Fruit fly (Drosophila melanogaster) whole organism, wandering third instar larva: ENCODE data around the gene Prosbeta3.

ENCODE experiments used
- CG9705 ChIP-seq: fragments of 200-800 bp; sonication (Bioruptor generic); optimal IDR thresholded peaks from 2 replicates; lab custom pipeline; 2018; ENCODE audit warnings: missing biosample characterization, mild to moderate bottlenecking, missing genetic modification characterization
- Dfd ChIP-seq: fragments of >200 bp; optimal IDR thresholded peaks from 2 replicates; lab custom pipeline; 2017; ENCODE audit warnings: missing biosample characterization, missing genetic modification characterization
- Dif ChIP-seq: fragments of 200-275, 200-300 bp; sonication (Bioruptor generic); optimal IDR thresholded peaks from 2 replicates; lab custom pipeline; 2018; ENCODE audit warnings: missing biosample characterization, missing genetic modification characterization; ENCODE audit not compliant: partially characterized antibody
- GATAd ChIP-seq: sonication (Bioruptor generic); optimal IDR thresholded peaks from 2 replicates; lab custom pipeline; 2016; ENCODE audit warnings: missing biosample characterization, missing genetic modification characterization
- HLH106 ChIP-seq: fragments of 200-800 bp; optimal IDR thresholded peaks from 3 replicates; lab custom pipeline; 2019; ENCODE audit warnings: missing biosample characterization, mild to moderate bottlenecking, missing genetic modification characterization, moderate library complexity
- Hnf4 ChIP-seq: fragments of 200-800 bp; sonication (Bioruptor generic); optimal IDR thresholded peaks from 2 replicates; lab custom pipeline; 2016; ENCODE audit warnings: missing biosample characterization, mild to moderate bottlenecking, missing genetic modification characterization
- Hr78 ChIP-seq: fragments of >200 bp; optimal IDR thresholded peaks from 2 replicates; lab custom pipeline; 2017; ENCODE audit warnings: missing biosample characterization, missing genetic modification characterization
- Hr83 ChIP-seq: fragments of 200-300 bp; sonication (Bioruptor generic); optimal IDR thresholded peaks from 2 replicates; lab custom pipeline; 2016; ENCODE audit warnings: missing biosample characterization, mild to moderate bottlenecking, missing genetic modification characterization, moderate library complexity; ENCODE audit not compliant: poor library complexity, severe bottlenecking
- Jra ChIP-seq: sonication (Bioruptor generic); optimal IDR thresholded peaks from 2 replicates; lab custom pipeline; 2016; ENCODE audit warnings: missing biosample characterization, missing genetic modification characterization
- N ChIP-seq: fragments of >200 bp; optimal IDR thresholded peaks from 2 replicates; lab custom pipeline; 2018; ENCODE audit warnings: missing biosample characterization, missing external identifiers, missing genetic modification characterization
- OdsH ChIP-seq: fragments of 200-800 bp; sonication (Bioruptor generic); optimal IDR thresholded peaks from 2 replicates; lab custom pipeline; 2016; ENCODE audit warnings: missing biosample characterization, mild to moderate bottlenecking, missing genetic modification characterization
- Sp1 ChIP-seq: fragments of 200-800 bp; sonication (Bioruptor generic); optimal IDR thresholded peaks from 3 replicates; lab custom pipeline; 2019; ENCODE audit warnings: missing biosample characterization, mild to moderate bottlenecking, missing genetic modification characterization, moderate library complexity
- Vsx2 ChIP-seq: fragments of 200-300, 225-300 bp; sonication (Bioruptor generic); optimal IDR thresholded peaks from 2 replicates; lab custom pipeline; 2018; ENCODE audit warnings: missing biosample characterization, missing genetic modification characterization; ENCODE audit not compliant: partially characterized antibody
- brk ChIP-seq: fragments of 200-800 bp; sonication (Bioruptor generic); optimal IDR thresholded peaks from 2 replicates; lab custom pipeline; 2016; ENCODE audit warnings: missing biosample characterization, mild to moderate bottlenecking, missing genetic modification characterization
- dl ChIP-seq, 2 experiments: fragments of 175-275, 200-275 bp in 1 of 2; fragments of 200-275 bp in 1 of 2; sonication (Bioruptor generic); optimal IDR thresholded peaks; lab custom pipeline; 2018; ENCODE audit warnings: mild to moderate bottlenecking in 2 of 2, missing biosample characterization in 2 of 2, missing genetic modification characterization in 2 of 2, moderate library complexity in 2 of 2; ENCODE audit not compliant: partially characterized antibody in 2 of 2, insufficient read depth in 1 of 2
- dmrt93B ChIP-seq: fragments of 200-800 bp; sonication (Bioruptor generic); optimal IDR thresholded peaks from 2 replicates; lab custom pipeline; 2018; ENCODE audit warnings: missing biosample characterization, mild to moderate bottlenecking, missing genetic modification characterization
- dsf ChIP-seq: sonication (Bioruptor generic); optimal IDR thresholded peaks from 2 replicates; lab custom pipeline; 2016; ENCODE audit warnings: missing biosample characterization, missing genetic modification characterization, borderline replicate concordance
- ey ChIP-seq: fragments of 200-800 bp; sonication (Bioruptor generic); optimal IDR thresholded peaks from 2 replicates; lab custom pipeline; 2016; ENCODE audit warnings: missing biosample characterization, missing genetic modification characterization
- foxo ChIP-seq, 2 experiments: fragments of 200-800 bp; sonication (Bioruptor generic); optimal IDR thresholded peaks; 2 replicates in 1 of 2; 3 replicates in 1 of 2; lab custom pipeline; 2016 to 2017; ENCODE audit warnings: missing biosample characterization in 2 of 2, missing genetic modification characterization in 2 of 2
- fru ChIP-seq: fragments of 200-800 bp; sonication (Bioruptor generic); optimal IDR thresholded peaks from 3 replicates; lab custom pipeline; 2016; ENCODE audit warnings: missing biosample characterization, mild to moderate bottlenecking, missing genetic modification characterization
- h ChIP-seq: fragments of 200-800 bp; sonication (Bioruptor generic); optimal IDR thresholded peaks from 3 replicates; lab custom pipeline; 2016; ENCODE audit warnings: missing biosample characterization, mild to moderate bottlenecking, missing genetic modification characterization
- lola ChIP-seq: fragments of >200 bp; optimal IDR thresholded peaks from 2 replicates; lab custom pipeline; 2017; ENCODE audit warnings: missing biosample characterization, missing genetic modification characterization
- psq ChIP-seq: fragments of 200-800 bp; sonication (Bioruptor generic); optimal IDR thresholded peaks from 3 replicates; lab custom pipeline; 2017; ENCODE audit warnings: missing biosample characterization, mild to moderate bottlenecking, missing genetic modification characterization, moderate library complexity
- rgr ChIP-seq: fragments of 200-800 bp; sonication (Bioruptor generic); optimal IDR thresholded peaks from 3 replicates; lab custom pipeline; 2016; ENCODE audit warnings: missing biosample characterization, mild to moderate bottlenecking, missing genetic modification characterization
- sage ChIP-seq: fragments of 200-800 bp; sonication (Bioruptor generic); optimal IDR thresholded peaks from 2 replicates; lab custom pipeline; 2016; ENCODE audit warnings: missing biosample characterization, mild to moderate bottlenecking, missing genetic modification characterization
- sv ChIP-seq: fragments of 200-800 bp; sonication (Bioruptor generic); optimal IDR thresholded peaks from 3 replicates; lab custom pipeline; 2016; ENCODE audit warnings: missing biosample characterization, missing genetic modification characterization

Gene Prosbeta3

DNA sequence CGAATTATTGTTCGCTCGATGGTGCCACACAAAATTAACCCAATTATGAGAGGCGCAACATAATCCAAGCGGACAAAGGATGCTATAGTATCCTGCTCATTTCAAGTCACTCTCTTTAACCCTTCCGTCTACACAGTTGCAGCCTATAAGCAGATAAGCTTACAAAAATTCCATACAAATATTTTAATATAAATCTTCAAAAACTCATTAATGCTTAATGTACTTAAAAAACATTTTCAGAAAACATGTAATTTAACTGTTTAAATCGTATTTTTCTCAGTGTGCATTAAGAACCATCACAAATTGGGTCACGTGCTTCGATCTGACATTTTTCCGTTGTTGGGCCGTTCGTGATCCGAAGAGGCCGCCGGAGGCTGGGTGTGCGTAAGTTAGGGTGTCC lies 37.2 kb downstream of the Prosbeta3 start (continued):
- TF ChIP-seq dmrt93B (GFP tag; lab: Kevin White, UChicago): peak; percentile 8
- no peak for TF ChIP-seq lola (GFP tag; lab: Kevin White, UChicago)
- no peak for TF ChIP-seq Hr78 (GFP tag; lab: Kevin White, UChicago)
- no peak for TF ChIP-seq Vsx2 (GFP tag; lab: Kevin White, UChicago)
- TF ChIP-seq HLH106: peak; percentile 48
- no peak for TF ChIP-seq Dif (GFP tag; lab: Kevin White, UChicago)
- no peak for TF ChIP-seq Dfd
- TF ChIP-seq foxo (GFP tag; optimal IDR thresholded peaks at IDR 0.05; lab: Kevin White, UChicago): peak in 1 of 2 experiments; percentile 62

DNA sequence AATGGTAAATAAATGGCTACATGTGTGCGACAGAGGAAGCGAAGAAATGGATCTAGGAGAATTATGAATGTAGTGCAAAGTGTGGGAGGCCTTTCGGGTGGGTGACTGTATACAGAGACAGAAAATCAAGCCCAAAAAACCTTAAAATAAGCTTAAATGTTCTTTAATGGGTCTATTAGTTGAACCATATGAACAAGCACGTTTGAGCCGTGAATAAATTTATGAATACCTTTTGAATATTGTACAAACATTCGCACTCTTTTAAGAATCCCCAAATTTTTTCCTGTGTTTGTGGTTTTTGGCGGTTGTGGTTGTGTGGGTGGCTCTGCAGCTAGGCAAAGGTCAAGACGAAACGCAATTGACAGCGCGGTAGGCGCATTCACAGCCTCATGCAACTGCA lies 39.4 kb downstream of the Prosbeta3 start:
- TF ChIP-seq Vsx2 (GFP tag; lab: Kevin White, UChicago) (no peak), dsf (GFP tag; lab: Kevin White, UChicago) (no peak), Dif (GFP tag; lab: Kevin White, UChicago) (no peak), OdsH (GFP tag; lab: Kevin White, UChicago) (no peak), rgr (GFP tag; lab: Kevin White, UChicago) (no peak), dmrt93B (GFP tag; lab: Kevin White, UChicago) (no peak), ey (GFP tag; lab: Kevin White, UChicago) (no peak), Hnf4 (GFP tag; lab: Kevin White, UChicago) (no peak), Jra (no peak), brk (GFP tag; lab: Kevin White, UChicago) (no peak), lola (GFP tag; lab: Kevin White, UChicago) (no peak), foxo (GFP tag; optimal IDR thresholded peaks at IDR 0.05; lab: Kevin White, UChicago) (no peak), GATAd (no peak), sage (no peak)

dm6 chr3R:8965546-8965945 lies 40.5 kb downstream of the Prosbeta3 start:
- TF ChIP-seq N: no peak
- TF ChIP-seq Jra: no peak
- TF ChIP-seq CG9705 (GFP tag; lab: Kevin White, UChicago): no peak
- TF ChIP-seq dmrt93B (GFP tag; lab: Kevin White, UChicago): no peak

DNA sequence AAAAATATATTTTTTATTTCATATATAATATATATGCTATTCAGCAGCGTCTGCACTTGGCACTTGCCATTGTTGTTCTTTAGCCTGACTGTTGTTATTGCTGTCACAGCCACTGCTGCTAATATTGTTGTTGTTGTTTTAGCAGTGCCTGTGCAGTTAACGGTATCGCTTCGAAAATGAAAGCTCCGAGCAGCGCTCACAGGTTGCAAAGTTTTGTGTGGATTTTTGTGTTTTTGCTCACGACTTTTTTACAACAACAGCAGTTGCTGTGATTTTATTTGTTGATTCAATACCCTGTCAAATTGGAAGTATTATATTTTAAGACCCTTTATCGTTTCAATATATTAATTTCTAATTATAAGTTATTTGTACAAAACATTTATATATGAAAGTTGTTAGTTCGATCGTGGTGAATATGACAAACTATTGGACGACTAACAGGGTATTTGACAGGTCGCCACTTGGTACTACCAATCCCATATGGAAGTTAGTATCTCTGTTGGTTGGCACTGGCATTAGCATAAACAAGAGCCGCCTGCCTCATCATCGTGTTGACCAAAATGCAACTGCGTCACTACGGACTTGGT lies 42.2 kb downstream of the Prosbeta3 start:
- TF ChIP-seq Dfd (no peak), Hnf4 (GFP tag; lab: Kevin White, UChicago) (no peak), dl (GFP tag; optimal IDR thresholded peaks at IDR 0.05; lab: Kevin White, UChicago; ENCODE audit: insufficient read depth in 1 of 2, partially characterized antibody in 2 of 2) (no peak), dmrt93B (GFP tag; lab: Kevin White, UChicago) (no peak), Hr83 (no peak)

DNA sequence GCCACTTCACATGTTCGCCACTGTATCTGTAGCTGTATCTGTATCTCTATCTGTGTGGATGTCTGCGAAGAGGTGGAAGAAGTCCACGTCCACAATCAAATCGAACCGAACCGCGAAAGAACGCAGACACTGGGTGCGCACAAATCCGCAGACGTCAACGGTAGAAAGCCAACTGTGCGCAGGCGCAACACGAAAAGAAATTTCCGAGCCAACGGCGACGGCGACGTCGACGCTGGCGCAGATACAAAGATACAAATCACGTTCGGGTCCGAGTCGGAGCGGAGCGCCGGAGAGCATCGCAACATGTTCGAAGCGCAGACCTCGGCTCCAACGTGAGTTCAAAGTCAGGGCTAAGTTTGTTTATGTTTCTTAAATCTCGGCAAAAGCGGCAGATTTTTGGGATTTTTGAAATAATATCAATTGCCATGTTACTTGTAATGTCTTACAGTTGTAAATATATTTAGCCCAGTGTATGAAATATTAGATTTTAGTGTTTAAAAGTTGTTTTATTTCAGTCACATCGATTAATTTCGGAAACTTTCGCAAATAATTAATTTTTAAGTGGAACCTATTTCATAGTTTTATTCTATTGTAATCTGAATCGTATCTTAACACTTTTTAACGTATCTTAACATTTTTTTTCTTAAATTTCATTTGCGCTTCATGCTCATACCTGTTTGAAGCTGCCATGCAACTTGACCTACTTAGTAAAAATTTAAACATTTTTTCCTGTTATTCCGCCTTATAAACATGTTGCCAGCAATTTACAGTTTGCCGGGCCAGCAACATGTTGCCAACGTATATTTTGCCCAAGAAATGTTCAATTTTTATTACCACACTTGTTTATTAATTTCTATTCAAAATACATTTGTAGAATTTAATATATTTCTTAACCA lies 42.9 kb downstream of the Prosbeta3 start, which contains the start of gene ich:
TSS of gene ich (minus strand) at position 178 of the 896 bp plus-strand sequence.
- peak; percentile 26 for TF ChIP-seq psq
- TF ChIP-seq Hr83: no peak
- no peak for TF ChIP-seq lola (GFP tag; lab: Kevin White, UChicago)
- TF ChIP-seq fru (GFP tag; lab: Kevin White, UChicago): no peak

dm6 chr3R:8960329-8960728 lies 45.7 kb downstream of the Prosbeta3 start:
- TF ChIP-seq Hr83 (no peak), ey (GFP tag; lab: Kevin White, UChicago) (no peak), sv (no peak), foxo (GFP tag; optimal IDR thresholded peaks at IDR 0.05; lab: Kevin White, UChicago) (peak in 1 of 2 experiments; percentile 10), h (GFP tag; lab: Kevin White, UChicago) (peak; percentile 17), rgr (GFP tag; lab: Kevin White, UChicago) (peak; percentile 12), dl (GFP tag; optimal IDR thresholded peaks at IDR 0.05; lab: Kevin White, UChicago; ENCODE audit: insufficient read depth in 1 of 2, partially characterized antibody in 2 of 2) (no peak), Dfd (no peak), Sp1 (peak; percentile 4)
- TF ChIP-seq, all 38 proteins: peak for 4
